Fruit fly (Drosophila melanogaster): Measurements from ENCODE around the gene CG3916.

DNA sequence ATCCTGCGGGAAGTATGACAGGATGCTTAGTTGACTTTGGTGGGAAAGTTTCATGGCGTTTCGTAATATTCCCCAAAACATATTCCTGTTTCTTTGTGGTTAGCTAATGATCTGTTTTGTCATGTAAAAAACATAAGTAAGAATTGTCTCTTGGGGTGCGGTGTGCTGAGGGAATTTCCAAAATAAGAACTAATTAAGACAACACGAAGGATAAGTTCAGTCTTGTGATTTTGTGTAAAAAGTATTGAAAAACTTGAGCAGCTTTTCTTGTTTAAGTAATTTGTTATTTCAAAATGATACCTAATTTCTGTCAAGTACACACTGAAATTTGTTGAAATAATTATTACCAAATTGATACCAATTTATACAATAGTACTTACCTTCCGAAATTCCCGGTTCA, 24.7 kb downstream of the CG3916 start, which contains the start of gene CG3942:
- TF ChIP-seq cic (GFP tag; optimal IDR thresholded peaks at IDR 0.05) (no peak), CG5204 (GFP tag; optimal IDR thresholded peaks at IDR 0.05) (no peak), CG12768 (GFP tag; optimal IDR thresholded peaks at IDR 0.05) (no peak), Crg-1 (GFP tag; optimal IDR thresholded peaks at IDR 0.05) (no peak), ovo (GFP tag; optimal IDR thresholded peaks at IDR 0.05) (no peak), CG7045 (GFP tag; optimal IDR thresholded peaks at IDR 0.05) (no peak), CG11617 (GFP tag; optimal IDR thresholded peaks at IDR 0.05) (no peak)

Measured in whole organism, adult.